Fruit fly (Drosophila melanogaster): Measurements from ENCODE around the gene rdx.

The rdx gene

dm6 chr3R:14052182-14053036 lies 20.6 kb upstream of the rdx start (continued):
- TF ChIP-seq Dip3 (GFP tag; optimal IDR thresholded peaks at IDR 0.05) (peak; percentile 89), zfh2 (GFP tag; optimal IDR thresholded peaks at IDR 0.05) (peak; percentile 93), bcd (GFP tag; optimal IDR thresholded peaks at IDR 0.05) (peak; percentile 89), inv (GFP tag; IDR thresholded peaks at IDR 0.05; ENCODE audit: partially characterized antibody) (no peak), tup (GFP tag; optimal IDR thresholded peaks at IDR 0.05) (peak; percentile 12), da (GFP tag; optimal IDR thresholded peaks at IDR 0.05) (peak; percentile 77), slou (GFP tag; optimal IDR thresholded peaks at IDR 0.05) (peak; percentile 68), lola (GFP tag; optimal IDR thresholded peaks at IDR 0.05) (no peak), CG6689 (GFP tag; IDR thresholded peaks at IDR 0.05) (peak; percentile 85; the same call in 1 of the 2 replicates), row (GFP tag; IDR thresholded peaks at IDR 0.05) (peak; percentile 88), ro (GFP tag; IDR thresholded peaks at IDR 0.05) (peak; percentile 70), ranshi (GFP tag; IDR thresholded peaks at IDR 0.05) (peak; percentile 79), CG12769 (tag; optimal IDR thresholded peaks at IDR 0.05) (peak; percentile 87), dysf (GFP tag; IDR thresholded peaks at IDR 0.05) (peak; percentile 95), NK7.1 (GFP tag; optimal IDR thresholded peaks at IDR 0.05) (peak; percentile 42), gro (GFP tag; optimal IDR thresholded peaks at IDR 0.05) (peak; percentile 95), Sin3A (optimal IDR thresholded peaks at IDR 0.05) (no peak), cato (GFP tag; optimal IDR thresholded peaks at IDR 0.05; ENCODE audit: borderline replicate concordance) (peak; percentile 28), CG11085 (GFP tag; IDR thresholded peaks at IDR 0.05) (peak; percentile 87), ken (GFP tag; IDR thresholded peaks at IDR 0.05) (peak; percentile 61; the same call in 2 of the 3 replicates), al (GFP tag; IDR thresholded peaks at IDR 0.05) (peak; percentile 93), aop (GFP tag; IDR thresholded peaks at IDR 0.05) (no peak), grn (GFP tag; optimal IDR thresholded peaks at IDR 0.05) (no peak), Hr39 (optimal IDR thresholded peaks at IDR 0.05) (no peak), CG10543 (GFP tag; optimal IDR thresholded peaks at IDR 0.05) (peak; percentile 75), mam (GFP tag; optimal IDR thresholded peaks at IDR 0.05) (peak; percentile 94), CkIIα-i1 (GFP tag; IDR thresholded peaks at IDR 0.05) (no peak), tgo (GFP tag; IDR thresholded peaks at IDR 0.05) (peak; percentile 89), Deaf1 (tag; optimal IDR thresholded peaks at IDR 0.05) (peak; percentile 46), shn (GFP tag; optimal IDR thresholded peaks at IDR 0.05) (peak; percentile 90), vnd (GFP tag; IDR thresholded peaks at IDR 0.05; ENCODE audit: partially characterized antibody) (no peak), CG8089 (GFP tag; optimal IDR thresholded peaks at IDR 0.05) (peak; percentile 14), CG1832 (GFP tag; optimal IDR thresholded peaks at IDR 0.05) (no peak), Hr78 (GFP tag; optimal IDR thresholded peaks at IDR 0.05) (no peak), CG34376 (GFP tag; optimal IDR thresholded peaks at IDR 0.05) (peak; percentile 26), CG15269 (tag; optimal IDR thresholded peaks at IDR 0.05) (peak; percentile 92), CG6683 (GFP tag; optimal IDR thresholded peaks at IDR 0.05) (peak; percentile 73), chif (GFP tag; optimal IDR thresholded peaks at IDR 0.05) (peak; percentile 77 to 78), TFAM (GFP tag; optimal IDR thresholded peaks at IDR 0.05) (no peak), CG16815 (GFP tag; optimal IDR thresholded peaks at IDR 0.05) (peak; percentile 77), CG2678 (tag; optimal IDR thresholded peaks at IDR 0.05) (peak; percentile 94), Sry-β (GFP tag; optimal IDR thresholded peaks at IDR 0.05) (no peak), CG7745 (tag; optimal IDR thresholded peaks at IDR 0.05) (no peak), Ada2b (GFP tag; IDR thresholded peaks at IDR 0.05) (peak; percentile 82), CG3407 (GFP tag; optimal IDR thresholded peaks at IDR 0.05) (peak; percentile 47), CG4730 (GFP tag; IDR thresholded peaks at IDR 0.05) (peak; percentile 81), trh (GFP tag; optimal IDR thresholded peaks at IDR 0.05) (peak; percentile 40), ap (GFP tag; IDR thresholded peaks at IDR 0.05) (peak; percentile 44; the same call in 1 of the 2 replicates), scrt (GFP tag; optimal IDR thresholded peaks at IDR 0.05) (peak; percentile 86)

Measured in whole organism, embryonic.